Worm (Caenorhabditis elegans) whole organism, young adult: Measurements from ENCODE around the gene acl-8.

Experiments
- B0019.2 ChIP-seq: fragments of 200-800 bp; sonication (Bioruptor generic); conservative IDR thresholded peaks from 2 replicates; pipeline ENCODE4 v1.3.6; 2022; ENCODE audit warnings: missing genetic modification reagents, missing genetic modification characterization, missing compliant biosample characterization
- B0035.1 ChIP-seq: sonication (generic microtip); optimal IDR thresholded peaks from 2 replicates; lab custom pipeline; 2016; ENCODE audit warnings: missing genetic modification characterization, mild to moderate bottlenecking, missing compliant biosample characterization, missing genotype, missing genetic modification reagents
- C06A6.2 ChIP-seq: fragments of 200-800 bp; sonication (Bioruptor generic); conservative IDR thresholded peaks from 2 replicates; pipeline ENCODE4 v1.3.6; 2022; ENCODE audit warnings: missing genetic modification characterization, missing compliant biosample characterization
- F22D6.2 ChIP-seq: sonication (generic microtip); optimal IDR thresholded peaks from 2 replicates; lab custom pipeline; 2016; ENCODE audit warnings: mild to moderate bottlenecking, missing genetic modification characterization, missing compliant biosample characterization
- F33H1.4 ChIP-seq: fragments of 200-800 bp; sonication (Bioruptor generic); IDR thresholded peaks from 2 replicates; pipeline ENCODE4 v1.3.6; 2022; ENCODE audit warnings: missing genetic modification reagents, missing genetic modification characterization, missing compliant biosample characterization
- F37B4.10 ChIP-seq: fragments of 200-800 bp; sonication (Bioruptor generic); IDR thresholded peaks from 2 replicates; pipeline ENCODE4 v1.3.6; 2022; ENCODE audit warnings: missing genetic modification characterization, missing compliant biosample characterization
- F57A8.1 ChIP-seq: fragments of 200-800 bp; sonication (Bioruptor generic); optimal IDR thresholded peaks from 2 replicates; lab custom pipeline; 2018; ENCODE audit warnings: mild to moderate bottlenecking, missing genetic modification characterization, moderate library complexity, missing compliant biosample characterization
- Y56A3A.18 ChIP-seq: fragments of 200-800 bp; sonication (Bioruptor generic); IDR thresholded peaks from 2 replicates; pipeline ENCODE4 v1.3.6; 2022; ENCODE audit warnings: missing genetic modification reagents, missing genetic modification characterization, missing compliant biosample characterization
- Y79H2A.3 ChIP-seq: fragments of 200-800 bp; sonication (Bioruptor generic); conservative IDR thresholded peaks from 2 replicates; pipeline ENCODE4 v1.3.6; 2022; ENCODE audit warnings: missing genetic modification reagents, missing genetic modification characterization, missing compliant biosample characterization
- Y95B8A.8 ChIP-seq: fragments of 200-800 bp; sonication (Bioruptor generic); IDR thresholded peaks from 2 replicates; pipeline ENCODE4 v1.3.6; 2022; ENCODE audit warnings: missing genetic modification reagents, missing genetic modification characterization, missing compliant biosample characterization
- ZK185.1 ChIP-seq: sonication (generic microtip); optimal IDR thresholded peaks from 2 replicates; lab custom pipeline; 2016; ENCODE audit warnings: mild to moderate bottlenecking, missing genetic modification characterization, missing compliant biosample characterization; ENCODE audit not compliant: poor library complexity, severe bottlenecking
- ama-1 ChIP-seq, 3 experiments: fragments of 150-350 bp in 1 of 3; sonication (generic microtip) in 2 of 3; optimal IDR thresholded peaks; 2 replicates each; lab custom pipeline; 2014 to 2018; ENCODE audit warnings: missing biosample characterization in 2 of 3, missing genetic modification characterization in 2 of 3, missing genetic modification reagents in 2 of 3
- aptf-3 ChIP-seq: fragments of 200-800 bp; sonication (Bioruptor generic); IDR thresholded peaks from 2 replicates; pipeline ENCODE4 v1.3.6; 2022; ENCODE audit warnings: missing genetic modification characterization, missing compliant biosample characterization
- attf-5 ChIP-seq: fragments of 200-800 bp; sonication (Bioruptor generic); optimal IDR thresholded peaks from 2 replicates; lab custom pipeline; 2018; ENCODE audit warnings: mild to moderate bottlenecking, missing genetic modification characterization, missing compliant biosample characterization
- attf-6 ChIP-seq: fragments of 200-800 bp; sonication (Bioruptor generic); IDR thresholded peaks from 2 replicates; pipeline ENCODE4 v1.3.6; 2022; ENCODE audit warnings: missing genetic modification reagents, missing genetic modification characterization, missing compliant biosample characterization
- ccch-3 ChIP-seq: fragments of 200-800 bp; sonication (Bioruptor generic); optimal IDR thresholded peaks from 2 replicates; lab custom pipeline; 2018; ENCODE audit warnings: mild to moderate bottlenecking, missing genetic modification characterization, missing compliant biosample characterization
- ceh-27 ChIP-seq: fragments of 200-800 bp; sonication (Bioruptor generic); optimal IDR thresholded peaks from 2 replicates; lab custom pipeline; 2018; ENCODE audit warnings: mild to moderate bottlenecking, missing genetic modification characterization, moderate library complexity, missing compliant biosample characterization
- ceh-79 ChIP-seq: sonication (generic microtip); optimal IDR thresholded peaks from 2 replicates; lab custom pipeline; 2017; ENCODE audit warnings: mild to moderate bottlenecking, missing genetic modification characterization, missing compliant biosample characterization
- chd-7 ChIP-seq: sonication (generic microtip); optimal IDR thresholded peaks from 2 replicates; lab custom pipeline; 2016; ENCODE audit warnings: mild to moderate bottlenecking, missing genetic modification characterization, moderate library complexity, missing compliant biosample characterization
- fkh-3 ChIP-seq: sonication (generic microtip); optimal IDR thresholded peaks from 2 replicates; lab custom pipeline; 2016; ENCODE audit warnings: mild to moderate bottlenecking, missing genetic modification characterization, missing compliant biosample characterization
- him-1 ChIP-seq: sonication (generic microtip); optimal IDR thresholded peaks from 2 replicates; lab custom pipeline; 2016; ENCODE audit warnings: missing genotype, missing genetic modification reagents, missing genetic modification characterization, missing compliant biosample characterization
- hlh-26 ChIP-seq: fragments of 200-800 bp; sonication (Bioruptor generic); conservative IDR thresholded peaks from 2 replicates; pipeline ENCODE4 v1.3.6; 2022; ENCODE audit warnings: missing genetic modification reagents, missing genetic modification characterization, missing compliant biosample characterization
- hmg-1.2 ChIP-seq: fragments of 200-800 bp; sonication (Bioruptor generic); IDR thresholded peaks from 2 replicates; pipeline ENCODE4 v1.3.6; 2022; ENCODE audit warnings: missing genetic modification reagents, missing genetic modification characterization, missing compliant biosample characterization
- lin-26 ChIP-seq: fragments of 200-800 bp; sonication (Bioruptor generic); IDR thresholded peaks from 2 replicates; pipeline ENCODE4 v1.3.6; 2022; ENCODE audit warnings: missing genetic modification reagents, missing genetic modification characterization, missing compliant biosample characterization
- lir-1 ChIP-seq: fragments of 200-800 bp; sonication (Bioruptor generic); conservative IDR thresholded peaks from 2 replicates; pipeline ENCODE4 v1.3.6; 2022; ENCODE audit warnings: missing genetic modification reagents, missing genetic modification characterization, missing compliant biosample characterization
- lsl-1 ChIP-seq: fragments of 200-800 bp; sonication (Bioruptor generic); optimal IDR thresholded peaks from 2 replicates; lab custom pipeline; 2018; ENCODE audit warnings: mild to moderate bottlenecking, missing genetic modification characterization, moderate library complexity, missing compliant biosample characterization
- madf-8 ChIP-seq: fragments of 200-800 bp; sonication (Bioruptor generic); conservative IDR thresholded peaks from 2 replicates; pipeline ENCODE4 v1.3.6; 2022; ENCODE audit warnings: missing genetic modification reagents, missing genetic modification characterization, missing compliant biosample characterization
- mes-4 ChIP-seq: sonication (generic microtip); optimal IDR thresholded peaks from 2 replicates; lab custom pipeline; 2016; ENCODE audit warnings: missing genotype, missing genetic modification characterization, missing compliant biosample characterization
- mxl-1 ChIP-seq: sonication (generic microtip); optimal IDR thresholded peaks from 2 replicates; lab custom pipeline; 2016; ENCODE audit warnings: missing genetic modification characterization, missing compliant biosample characterization
- nfya-1 ChIP-seq: sonication (generic microtip); optimal IDR thresholded peaks from 2 replicates; lab custom pipeline; 2017; ENCODE audit warnings: antibody characterized with exemption, missing compliant biosample characterization, missing genetic modification characterization, borderline replicate concordance; ENCODE audit not compliant: insufficient read depth
- nfya-2 ChIP-seq: fragments of 200-800 bp; sonication (Bioruptor generic); IDR thresholded peaks from 2 replicates; pipeline ENCODE4 v1.3.6; 2022; ENCODE audit warnings: missing genetic modification reagents, missing genetic modification characterization, missing compliant biosample characterization
- nhr-27 ChIP-seq: fragments of 200-800 bp; sonication (Bioruptor generic); optimal IDR thresholded peaks from 2 replicates; lab custom pipeline; 2018; ENCODE audit warnings: mild to moderate bottlenecking, missing genetic modification characterization, moderate library complexity, missing compliant biosample characterization
- nhr-80 ChIP-seq: sonication (generic microtip); optimal IDR thresholded peaks from 2 replicates; lab custom pipeline; 2016; ENCODE audit warnings: missing genetic modification characterization, missing compliant biosample characterization
- nhr-90 ChIP-seq: sonication (generic microtip); optimal IDR thresholded peaks from 2 replicates; lab custom pipeline; 2016; ENCODE audit warnings: missing genotype, mild to moderate bottlenecking, missing genetic modification characterization, missing compliant biosample characterization
- rcor-1 ChIP-seq: fragments of 200-800 bp; sonication (Bioruptor generic); IDR thresholded peaks from 2 replicates; pipeline ENCODE4 v1.3.6; 2022; ENCODE audit warnings: missing genetic modification reagents, missing genetic modification characterization, missing compliant biosample characterization
- sea-2 ChIP-seq: fragments of 200-800 bp; sonication (Bioruptor generic); IDR thresholded peaks from 2 replicates; pipeline ENCODE4 v1.3.6; 2022; ENCODE audit warnings: missing genetic modification characterization, missing compliant biosample characterization
- somi-1 ChIP-seq: fragments of 200-800 bp; sonication (Bioruptor generic); optimal IDR thresholded peaks from 2 replicates; lab custom pipeline; 2018; ENCODE audit warnings: mild to moderate bottlenecking, missing genetic modification characterization, missing compliant biosample characterization
- sptf-2 ChIP-seq: fragments of 200-800 bp; sonication (Bioruptor generic); optimal IDR thresholded peaks from 2 replicates; lab custom pipeline; 2018; ENCODE audit warnings: mild to moderate bottlenecking, missing genetic modification characterization, missing compliant biosample characterization
- tlf-1 ChIP-seq: fragments of 200-800 bp; sonication (Bioruptor generic); optimal IDR thresholded peaks from 2 replicates; lab custom pipeline; 2018; ENCODE audit warnings: mild to moderate bottlenecking, missing genetic modification characterization, missing compliant biosample characterization
- xnd-1 ChIP-seq: sonication (generic microtip); optimal IDR thresholded peaks from 2 replicates; lab custom pipeline; 2016; ENCODE audit warnings: missing genotype, missing genetic modification reagents, missing genetic modification characterization, missing compliant biosample characterization
- zfh-2 ChIP-seq: fragments of 200-800 bp; sonication (Bioruptor generic); conservative IDR thresholded peaks from 2 replicates; pipeline ENCODE4 v1.3.6; 2022; ENCODE audit warnings: missing genetic modification reagents, missing genetic modification characterization, missing compliant biosample characterization
- zim-3 ChIP-seq: sonication (generic microtip); optimal IDR thresholded peaks from 2 replicates; lab custom pipeline; 2017; ENCODE audit warnings: mild to moderate bottlenecking, missing genetic modification characterization, moderate library complexity, missing compliant biosample characterization
- ztf-22 ChIP-seq: fragments of 200-800 bp; sonication (Bioruptor generic); optimal IDR thresholded peaks from 2 replicates; lab custom pipeline; 2018; ENCODE audit warnings: mild to moderate bottlenecking, missing genetic modification characterization, moderate library complexity, missing compliant biosample characterization
- ztf-28 ChIP-seq: fragments of 200-800 bp; sonication (Bioruptor generic); IDR thresholded peaks from 2 replicates; pipeline ENCODE4 v1.3.6; 2022; ENCODE audit warnings: missing genetic modification reagents, missing genetic modification characterization, missing compliant biosample characterization
- ztf-3 ChIP-seq: fragments of 200-800 bp; sonication (Bioruptor generic); optimal IDR thresholded peaks from 2 replicates; lab custom pipeline; 2018; ENCODE audit warnings: mild to moderate bottlenecking, missing genetic modification characterization, missing compliant biosample characterization

Gene acl-8

ce11 chrV:6471208-6471607, 20.5 kb downstream of the acl-8 start:
- no peak for TF ChIP-seq lir-1 (GFP tag; lab: Robert Waterston, UW)
- no peak for TF ChIP-seq F57A8.1 (GFP tag; lab: Kevin White, UChicago)
- TF ChIP-seq tlf-1 (GFP tag; lab: Kevin White, UChicago), result no peak
- TF ChIP-seq hlh-26 (GFP tag; lab: Robert Waterston, UW), result no peak
- no peak for TF ChIP-seq lsl-1
- TF ChIP-seq attf-6 (GFP tag; lab: Robert Waterston, UW), result no peak
- TF ChIP-seq mxl-1, result no peak
- no peak for TF ChIP-seq Y79H2A.3 (GFP tag; lab: Robert Waterston, UW)
- TF ChIP-seq hmg-1.2, result no peak
- no peak for TF ChIP-seq ztf-28 (GFP tag; lab: Robert Waterston, UW)
- no peak for TF ChIP-seq C06A6.2 (GFP tag; lab: Robert Waterston, UW)
- TF ChIP-seq fkh-3, result no peak
- TF ChIP-seq ccch-3 (GFP tag; lab: Kevin White, UChicago), result no peak
- TF ChIP-seq F37B4.10, result no peak
- TF ChIP-seq F33H1.4 (GFP tag; lab: Robert Waterston, UW), result no peak

ce11 chrV:6476026-6476425, 25.4 kb downstream of the acl-8 start:
- TF ChIP-seq zim-3 (tag; lab: Kevin White, UChicago), result no peak
- no peak for TF ChIP-seq ama-1 (optimal IDR thresholded peaks at IDR 0.05; lab: Kevin White, UChicago)
- no peak for TF ChIP-seq ama-1 (GFP tag; optimal IDR thresholded peaks at IDR 0.05; lab: Kevin White, UChicago)
- no peak for TF ChIP-seq chd-7 (tag; lab: Kevin White, UChicago)
- TF ChIP-seq attf-5 (GFP tag; lab: Kevin White, UChicago), result peak; percentile 11
- TF ChIP-seq somi-1 (GFP tag; lab: Kevin White, UChicago), result no peak
- no peak for TF ChIP-seq lin-26 (GFP tag; lab: Robert Waterston, UW)
- TF ChIP-seq him-1 (tag; lab: Kevin White, UChicago), result no peak
- TF ChIP-seq B0035.1 (tag; lab: Kevin White, UChicago), result no peak
- TF ChIP-seq nhr-90 (tag; lab: Kevin White, UChicago), result no peak
- TF ChIP-seq ZK185.1 (tag; lab: Kevin White, UChicago), result no peak
- no peak for TF ChIP-seq ztf-28 (GFP tag; lab: Robert Waterston, UW)
- TF ChIP-seq nhr-27 (tag; lab: Kevin White, UChicago), result no peak
- peak; percentile 90 for TF ChIP-seq nhr-80 (tag; lab: Kevin White, UChicago)
- no peak for TF ChIP-seq sptf-2 (GFP tag; lab: Kevin White, UChicago)

- TF ChIP-seq xnd-1 (tag; lab: Kevin White, UChicago) (no peak), nfya-2 (no peak), Y56A3A.18 (GFP tag; lab: Robert Waterston, UW) (no peak), nfya-1 (tag; lab: Kevin White, UChicago) (no peak), B0019.2 (GFP tag; lab: Robert Waterston, UW) (no peak), Y95B8A.8 (GFP tag; lab: Robert Waterston, UW) (no peak), ama-1 (optimal IDR thresholded peaks at IDR 0.05; lab: Kevin White, UChicago) (no peak), ama-1 (GFP tag; optimal IDR thresholded peaks at IDR 0.05; lab: Kevin White, UChicago) (no peak), F22D6.2 (no peak), sea-2 (GFP tag; lab: Robert Waterston, UW) (no peak), ceh-27 (GFP tag; lab: Kevin White, UChicago) (no peak), ztf-3 (GFP tag; lab: Kevin White, UChicago) (no peak), ceh-79 (tag; lab: Kevin White, UChicago) (no peak), aptf-3 (GFP tag; lab: Robert Waterston, UW) (no peak), zfh-2 (GFP tag; lab: Robert Waterston, UW) (no peak), rcor-1 (GFP tag; lab: Robert Waterston, UW) (no peak), mes-4 (tag; lab: Kevin White, UChicago) (no peak), tlf-1 (GFP tag; lab: Kevin White, UChicago) (no peak), lsl-1 (no peak), madf-8 (GFP tag; lab: Robert Waterston, UW) (no peak), ztf-22 (no peak)
Observed at ce11 chrV:6485109-6485508, 34.4 kb downstream of the acl-8 start.
